Fruit fly (Drosophila melanogaster) whole organism, prepupa: ENCODE data around the gene CG13760.

ENCODE experiments used
- CG10669 ChIP-seq: fragments of 200-800 bp; sonication (Bioruptor generic); optimal IDR thresholded peaks from 3 replicates; lab custom pipeline; 2018; ENCODE audit warnings: missing biosample characterization, mild to moderate bottlenecking, missing genetic modification characterization, moderate library complexity
- CG11294 ChIP-seq: fragments of 200-800 bp; sonication (Bioruptor generic); IDR thresholded peaks from 2 replicates; pipeline ENCODE4 v1.3.6; 2022; ENCODE audit warnings: missing biosample characterization, missing genetic modification characterization
- CG11762 ChIP-seq: fragments of 200-800 bp; sonication (Bioruptor generic); optimal IDR thresholded peaks from 3 replicates; lab custom pipeline; 2016; ENCODE audit warnings: missing biosample characterization, missing genetic modification characterization; ENCODE audit not compliant: insufficient read depth
- CG34406 ChIP-seq: fragments of 200-800 bp; sonication (Bioruptor generic); optimal IDR thresholded peaks from 3 replicates; lab custom pipeline; 2016; ENCODE audit warnings: missing biosample characterization, missing genetic modification characterization
- CG6792 ChIP-seq: fragments of 200-800 bp; sonication (Bioruptor generic); optimal IDR thresholded peaks from 3 replicates; lab custom pipeline; 2016; ENCODE audit warnings: missing biosample characterization, missing genetic modification characterization
- CG6808 ChIP-seq: fragments of 200-800 bp; sonication (Bioruptor generic); optimal IDR thresholded peaks from 3 replicates; lab custom pipeline; 2017; ENCODE audit warnings: missing biosample characterization, missing genetic modification characterization, mild to moderate bottlenecking, moderate library complexity, missing genetic modification reagents
- CG6854 ChIP-seq: fragments of 200-800 bp; sonication (Bioruptor generic); optimal IDR thresholded peaks from 2 replicates; lab custom pipeline; 2017; ENCODE audit warnings: missing biosample characterization, mild to moderate bottlenecking, missing genetic modification characterization
- CG8119 ChIP-seq: fragments of 200-800 bp; sonication (Bioruptor generic); IDR thresholded peaks from 3 replicates; pipeline ENCODE4 v1.3.6; 2022; ENCODE audit warnings: missing biosample characterization, missing genetic modification characterization
- CG8319 ChIP-seq: fragments of 200-800 bp; sonication (Bioruptor generic); optimal IDR thresholded peaks from 3 replicates; lab custom pipeline; 2016; ENCODE audit warnings: missing biosample characterization, missing genetic modification characterization
- CG8632 ChIP-seq: fragments of 200-800 bp; sonication (Bioruptor generic); optimal IDR thresholded peaks from 3 replicates; lab custom pipeline; 2016; ENCODE audit warnings: missing biosample characterization, missing genetic modification characterization
- CG9139 ChIP-seq: fragments of 200-800 bp; sonication (Bioruptor generic); optimal IDR thresholded peaks from 3 replicates; lab custom pipeline; 2017; ENCODE audit warnings: missing biosample characterization, mild to moderate bottlenecking, missing genetic modification characterization
- Eip75B ChIP-seq: fragments of 200-800 bp; sonication (Bioruptor generic); optimal IDR thresholded peaks from 3 replicates; lab custom pipeline; 2016; ENCODE audit warnings: missing biosample characterization, missing genetic modification characterization
- Eip78C ChIP-seq: fragments of 200-800 bp; sonication (Bioruptor generic); peaks from one replicate; lab custom pipeline; 2016; ENCODE audit warnings: missing biosample characterization, missing genetic modification characterization
- Eip93F ChIP-seq: fragments of 200-800 bp; sonication (Bioruptor generic); optimal IDR thresholded peaks from 2 replicates; lab custom pipeline; 2016; ENCODE audit warnings: missing biosample characterization, mild to moderate bottlenecking, missing genetic modification characterization
- Ets96B ChIP-seq: fragments of 200-800 bp; optimal IDR thresholded peaks from 2 replicates; lab custom pipeline; 2019; ENCODE audit warnings: missing biosample characterization, mild to moderate bottlenecking, missing genetic modification characterization, moderate library complexity
- Lpt ChIP-seq: fragments of 200-800 bp; sonication (Bioruptor generic); optimal IDR thresholded peaks from 3 replicates; lab custom pipeline; 2016; ENCODE audit warnings: missing biosample characterization, missing genetic modification characterization
- achi ChIP-seq: fragments of 200-800 bp; sonication (Bioruptor generic); optimal IDR thresholded peaks from 3 replicates; lab custom pipeline; 2016; ENCODE audit warnings: missing biosample characterization, missing genetic modification characterization
- dac ChIP-seq: fragments of 200-800 bp; sonication (Bioruptor generic); optimal IDR thresholded peaks from 2 replicates; lab custom pipeline; 2017; ENCODE audit warnings: missing biosample characterization, mild to moderate bottlenecking, missing genetic modification characterization
- eg ChIP-seq: fragments of 200-800 bp; sonication (Bioruptor generic); IDR thresholded peaks from 3 replicates; pipeline ENCODE4 v1.3.6; 2022; ENCODE audit warnings: missing biosample characterization, missing genetic modification characterization
- fd59A ChIP-seq: fragments of 200-800 bp; sonication (Bioruptor generic); optimal IDR thresholded peaks from 2 replicates; lab custom pipeline; 2017; ENCODE audit warnings: missing biosample characterization, mild to moderate bottlenecking, missing genetic modification characterization, missing genetic modification reagents
- fd85E ChIP-seq: fragments of 200-800 bp; sonication (Bioruptor generic); optimal IDR thresholded peaks from 3 replicates; lab custom pipeline; 2016; ENCODE audit warnings: missing biosample characterization, missing genetic modification characterization
- fkh ChIP-seq: fragments of 200-800 bp; sonication (Bioruptor generic); optimal IDR thresholded peaks from 3 replicates; lab custom pipeline; 2017; ENCODE audit warnings: missing biosample characterization, mild to moderate bottlenecking, missing genetic modification characterization, moderate library complexity
- spab ChIP-seq: fragments of 200-800 bp; sonication (Bioruptor generic); optimal IDR thresholded peaks from 2 replicates; lab custom pipeline; 2017; ENCODE audit warnings: missing biosample characterization, mild to moderate bottlenecking, missing genetic modification characterization, missing genetic modification reagents
- svp ChIP-seq: fragments of 200-800 bp; sonication (Bioruptor generic); peaks from one replicate; lab custom pipeline; 2016; ENCODE audit warnings: missing biosample characterization, missing genetic modification characterization

Gene CG13760

DNA sequence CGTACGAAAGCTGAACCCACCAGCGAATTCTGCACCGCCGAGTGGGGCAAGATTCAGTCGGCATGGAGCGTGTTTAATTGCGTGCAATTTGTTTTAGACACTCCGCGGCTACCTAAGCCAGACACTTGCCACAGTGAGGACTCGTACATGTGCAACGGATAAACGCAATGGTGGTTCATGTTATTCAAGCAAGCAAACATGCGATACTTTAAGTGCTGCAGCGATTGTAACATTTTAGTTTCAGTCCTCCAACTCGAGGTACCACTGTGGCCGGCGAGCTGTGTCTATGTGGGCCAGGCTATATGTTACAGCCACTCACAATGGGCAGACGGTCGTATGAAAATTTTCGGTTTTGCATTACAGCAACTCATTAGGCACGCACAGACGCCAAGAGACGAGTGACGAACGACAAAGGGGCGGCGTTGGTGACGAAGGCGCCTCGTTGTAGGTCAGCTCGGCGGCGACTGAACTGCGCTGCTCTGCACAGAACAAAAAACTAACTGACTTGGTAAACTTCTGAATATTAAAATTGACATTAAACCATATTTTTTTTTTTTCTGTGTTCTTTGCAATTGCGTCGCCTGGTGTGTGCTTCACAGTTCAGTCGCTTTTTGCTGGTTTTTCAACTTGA is 51.5 kb downstream of the CG13760 start (continued):
- TF ChIP-seq CG8632 (GFP tag; lab: Kevin White, UChicago) (peak; percentile 6), CG9139 (GFP tag; lab: Kevin White, UChicago) (peak; percentile 17), Ets96B (tag; lab: Kevin White, UChicago) (peak; percentile 54), CG8319 (GFP tag; lab: Kevin White, UChicago) (peak; percentile 18), dac (GFP tag; lab: Kevin White, UChicago) (peak; percentile 78), CG34406 (GFP tag; lab: Kevin White, UChicago) (peak; percentile 16), Eip78C (peak; percentile 84), CG6854 (GFP tag; lab: Kevin White, UChicago) (no peak), svp (GFP tag; lab: Kevin White, UChicago) (peak; percentile 64), fkh (no peak), Eip75B (GFP tag; lab: Kevin White, UChicago) (peak; percentile 42), CG10669 (peak; percentile 57), Lpt (GFP tag; lab: Kevin White, UChicago) (peak; percentile 62), CG11294 (GFP tag; lab: Robert Waterston, UW) (peak; percentile 82), spab (GFP tag; lab: Kevin White, UChicago) (peak; percentile 57), CG8119 (GFP tag; lab: Robert Waterston, UW) (peak; percentile 81), fd85E (GFP tag; lab: Kevin White, UChicago) (no peak), CG11762 (GFP tag; lab: Kevin White, UChicago) (peak; percentile 17), fd59A (GFP tag; lab: Kevin White, UChicago) (peak; percentile 49), CG6792 (GFP tag; lab: Kevin White, UChicago) (peak; percentile 28), CG6808 (GFP tag; lab: Kevin White, UChicago) (peak; percentile 48), eg (GFP tag; lab: Robert Waterston, UW) (peak; percentile 94), Eip93F (no peak), achi (GFP tag; lab: Kevin White, UChicago) (peak; percentile 65)
